Fruit fly (Drosophila melanogaster): ENCODE data around the gene Karl.

Gene Karl

DNA sequence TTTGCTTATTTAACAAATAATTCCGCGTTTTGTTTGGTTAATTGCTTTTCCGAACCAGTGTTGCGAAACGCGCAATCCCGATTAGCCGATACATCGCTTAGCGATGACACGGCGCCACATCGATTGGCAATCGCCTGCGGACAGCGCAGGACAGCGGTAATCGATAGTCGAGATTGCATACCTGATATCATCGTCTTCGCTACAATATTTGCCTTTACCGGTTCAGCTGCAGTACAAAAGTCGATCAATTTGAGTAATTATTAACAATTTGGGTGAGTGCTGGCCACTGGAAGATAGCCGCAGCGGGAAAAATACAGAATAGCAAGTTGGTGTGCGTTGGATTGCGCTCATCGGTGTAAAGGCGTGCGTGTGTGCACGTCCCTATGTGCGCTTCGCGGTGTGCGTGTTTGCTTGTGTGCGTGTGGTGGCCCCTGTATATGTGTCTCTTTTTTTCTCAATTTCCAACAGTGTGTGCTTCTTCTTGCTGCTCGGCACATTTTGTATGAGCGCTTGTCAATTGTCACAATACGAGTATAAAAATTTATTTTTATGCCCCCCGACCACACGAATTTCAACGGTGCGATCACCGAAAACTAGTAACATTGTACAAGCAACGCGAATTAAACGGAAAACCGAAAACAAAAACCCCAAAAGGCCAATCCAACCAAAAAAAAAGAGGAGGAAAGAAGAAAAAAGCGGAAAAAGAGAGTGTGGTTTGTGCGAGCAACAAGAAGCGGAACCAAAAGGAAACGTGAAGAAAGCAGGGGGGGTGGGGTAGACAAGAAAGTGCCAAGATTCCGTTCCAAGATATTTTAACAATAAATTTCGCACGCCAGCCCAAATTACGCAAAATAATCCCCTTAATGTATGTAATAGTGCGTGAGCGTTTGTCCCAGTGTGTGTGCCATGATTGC is 5.5 kb downstream of the Karl start, which contains the start of gene CkIIbeta (continued):
- TF ChIP-seq btn (GFP tag; optimal IDR thresholded peaks at IDR 0.05), result no peak
- TF ChIP-seq toy (GFP tag; IDR thresholded peaks at IDR 0.05), result no peak
- TF ChIP-seq wor (GFP tag; IDR thresholded peaks at IDR 0.05), result no peak
- no peak for TF ChIP-seq D19B (GFP tag; optimal IDR thresholded peaks at IDR 0.05)
- TF ChIP-seq Side (GFP tag; optimal IDR thresholded peaks at IDR 0.05), result peak; percentile 39
- TF ChIP-seq insv (GFP tag; optimal IDR thresholded peaks at IDR 0.05), result no peak
- TF ChIP-seq CG4424 (GFP tag; optimal IDR thresholded peaks at IDR 0.05), result peak; percentile 21
- TF ChIP-seq zfh2 (GFP tag; optimal IDR thresholded peaks at IDR 0.05), result peak; percentile 67
- no peak for TF ChIP-seq CG13123 (GFP tag; optimal IDR thresholded peaks at IDR 0.05)
- TF ChIP-seq Abd-B (GFP tag; optimal IDR thresholded peaks at IDR 0.05), result peak; percentile 76
- TF ChIP-seq fru (optimal IDR thresholded peaks at IDR 0.05), result no peak
- TF ChIP-seq zen2 (GFP tag; IDR thresholded peaks at IDR 0.05; ENCODE audit: partially characterized antibody), result peak; percentile 90; the same call in 2 of the 3 replicates
- TF ChIP-seq CG18764 (GFP tag; optimal IDR thresholded peaks at IDR 0.05), result peak; percentile 39
- TF ChIP-seq chif (GFP tag; optimal IDR thresholded peaks at IDR 0.05), result peak; percentile 12
- TF ChIP-seq wdn (GFP tag; IDR thresholded peaks at IDR 0.05), result no peak
- peak; percentile 4 for TF ChIP-seq chn (GFP tag; optimal IDR thresholded peaks at IDR 0.05)
- peak; percentile 74 for TF ChIP-seq CG11456 (GFP tag; IDR thresholded peaks at IDR 0.05)
- peak; percentile 41 for TF ChIP-seq grau (tag; optimal IDR thresholded peaks at IDR 0.05)
- TF ChIP-seq phol (tag; optimal IDR thresholded peaks at IDR 0.05), result peak; percentile 57
- no peak for TF ChIP-seq gsb (GFP tag; IDR thresholded peaks at IDR 0.05)
- no peak for TF ChIP-seq Oli (tag; optimal IDR thresholded peaks at IDR 0.05)
- peak; percentile 98 for TF ChIP-seq amos (GFP tag; IDR thresholded peaks at IDR 0.05; ENCODE audit: partially characterized antibody)
- TF ChIP-seq CG13287 (GFP tag; IDR thresholded peaks at IDR 0.05; ENCODE audit: partially characterized antibody), result peak; percentile 92
- peak; percentile 57; the same call in 1 of the 3 replicates for TF ChIP-seq CG17361 (GFP tag; IDR thresholded peaks at IDR 0.05)
- no peak for TF ChIP-seq CG13424 (tag; optimal IDR thresholded peaks at IDR 0.05)
- TF ChIP-seq lab (GFP tag; optimal IDR thresholded peaks at IDR 0.05), result peak; percentile 23
- peak; percentile 63 for TF ChIP-seq sqz (GFP tag; optimal IDR thresholded peaks at IDR 0.05)
- TF ChIP-seq HHEX (GFP tag; optimal IDR thresholded peaks at IDR 0.05), result no peak
- 0 out of 2 replicates have a peak, but pooled peaks have one; percentile 8 for TF ChIP-seq Atf6 (GFP tag; IDR thresholded peaks at IDR 0.05)
- no peak for TF ChIP-seq CG18011 (GFP tag; optimal IDR thresholded peaks at IDR 0.05)
- TF ChIP-seq CTCF (GFP tag; optimal IDR thresholded peaks at IDR 0.05), result no peak
- TF ChIP-seq h (optimal IDR thresholded peaks at IDR 0.05), result no peak
- TF ChIP-seq lov (optimal IDR thresholded peaks at IDR 0.05), result no peak
- TF ChIP-seq lov (GFP tag; IDR thresholded peaks at IDR 0.05), result peak; percentile 26; the same call in 1 of the 3 replicates
- TF ChIP-seq esg (GFP tag; conservative IDR thresholded peaks at IDR 0.05), result no peak
- TF ChIP-seq CG3838 (GFP tag; optimal IDR thresholded peaks at IDR 0.05), result no peak
- peak; percentile 74 for TF ChIP-seq CG15514 (GFP tag; optimal IDR thresholded peaks at IDR 0.05)
- peak; percentile 30; the same call in 1 of the 2 replicates for TF ChIP-seq CG14441 (GFP tag; IDR thresholded peaks at IDR 0.05)
- TF ChIP-seq Ets97D (GFP tag; optimal IDR thresholded peaks at IDR 0.05), result peak; percentile 85
- peak; percentile 92 for TF ChIP-seq Sin3A (optimal IDR thresholded peaks at IDR 0.05)
- TF ChIP-seq CG2712 (tag; optimal IDR thresholded peaks at IDR 0.05), result peak; percentile 42
- no peak for TF ChIP-seq D (optimal IDR thresholded peaks at IDR 0.05)
- no peak for TF ChIP-seq D (GFP tag; optimal IDR thresholded peaks at IDR 0.05)
- TF ChIP-seq Awh (GFP tag; IDR thresholded peaks at IDR 0.05), result no peak
- 0 out of 2 replicates have a peak, but pooled peaks have one; percentile 30 for TF ChIP-seq HLH3B (GFP tag; IDR thresholded peaks at IDR 0.05)
- TF ChIP-seq vfl (GFP tag; optimal IDR thresholded peaks at IDR 0.05), result peak; percentile 40
- peak; percentile 49; the same call in 1 of the 2 replicates for TF ChIP-seq al (GFP tag; IDR thresholded peaks at IDR 0.05)
- TF ChIP-seq dysf (GFP tag; IDR thresholded peaks at IDR 0.05), result no peak
- TF ChIP-seq HLH54F (GFP tag; optimal IDR thresholded peaks at IDR 0.05), result peak; percentile 59
- peak; percentile 39 for TF ChIP-seq CG17829 (tag; optimal IDR thresholded peaks at IDR 0.05)
- TF ChIP-seq CG32772 (GFP tag; IDR thresholded peaks at IDR 0.05), result peak; percentile 46; the same call in 1 of the 2 replicates
